Worm (Caenorhabditis elegans) whole organism, young adult: ENCODE measurements around the gene Y49E10.25.

Source experiments
- Y79H2A.3 ChIP-seq: fragments of 200-800 bp; sonication (Bioruptor generic); conservative IDR thresholded peaks from 2 replicates; pipeline ENCODE4 v1.3.6; 2022; ENCODE audit warnings: missing genetic modification reagents, missing genetic modification characterization, missing compliant biosample characterization
- ceh-100 ChIP-seq: fragments of 200-800 bp; sonication (Bioruptor generic); IDR thresholded peaks from 2 replicates; pipeline ENCODE4 v1.3.6; 2022; ENCODE audit warnings: missing genetic modification reagents, missing genetic modification characterization, missing compliant biosample characterization

ce11 chrIII:12439056-12439455 lies 52.8 kb downstream of the Y49E10.25 start:
- TF ChIP-seq ceh-100 (GFP tag; lab: Robert Waterston, UW), result no peak
- TF ChIP-seq Y79H2A.3 (GFP tag; lab: Robert Waterston, UW), result no peak
